Fruit fly (Drosophila melanogaster): Measurements from ENCODE around the gene Pkc98E.

Gene Pkc98E

dm6 chr3R:29068430-29069207, 29.7 kb downstream of the Pkc98E start (continued):
- no peak for TF ChIP-seq CG10565 (GFP tag; optimal IDR thresholded peaks at IDR 0.05)
- TF ChIP-seq pros (GFP tag; optimal IDR thresholded peaks at IDR 0.05) = no peak
- TF ChIP-seq Trl (optimal IDR thresholded peaks at IDR 0.05) = no peak
- no peak for TF ChIP-seq Trl (GFP tag; optimal IDR thresholded peaks at IDR 0.05)
- no peak for TF ChIP-seq CG16813 (GFP tag; IDR thresholded peaks at IDR 0.05; ENCODE audit: partially characterized antibody)
- peak; percentile 27 for TF ChIP-seq nmo (GFP tag; optimal IDR thresholded peaks at IDR 0.05)
- TF ChIP-seq fru (optimal IDR thresholded peaks at IDR 0.05) = no peak
- peak; percentile 24 for TF ChIP-seq dmrt11E (tag; optimal IDR thresholded peaks at IDR 0.05)
- no peak; the same call in 1 of the 2 replicates for TF ChIP-seq Scr (GFP tag; IDR thresholded peaks at IDR 0.05; ENCODE audit: partially characterized antibody)
- peak; percentile 39 for TF ChIP-seq Side (GFP tag; optimal IDR thresholded peaks at IDR 0.05)
- TF ChIP-seq Sin3A (optimal IDR thresholded peaks at IDR 0.05) = no peak
- TF ChIP-seq gt (GFP tag; IDR thresholded peaks at IDR 0.05) = no peak
- peak; percentile 12 to 39 for TF ChIP-seq dpn (GFP tag; optimal IDR thresholded peaks at IDR 0.05)
- peak; percentile 29 for TF ChIP-seq CG12219 (GFP tag; optimal IDR thresholded peaks at IDR 0.05)
- peak; percentile 42 for TF ChIP-seq CG9817 (tag; optimal IDR thresholded peaks at IDR 0.05)
- 0 out of 2 replicates have a peak, but pooled peaks have one; percentile 11 for TF ChIP-seq CG7372 (GFP tag; IDR thresholded peaks at IDR 0.05)
- TF ChIP-seq CG4854 (GFP tag; optimal IDR thresholded peaks at IDR 0.05) = no peak
- TF ChIP-seq CG5180 (GFP tag; optimal IDR thresholded peaks at IDR 0.05) = no peak
- TF ChIP-seq nerfin-2 (GFP tag; IDR thresholded peaks at IDR 0.05; ENCODE audit: partially characterized antibody) = no peak
- peak; percentile 39; the same call in 1 of the 2 replicates for TF ChIP-seq ttk (GFP tag; IDR thresholded peaks at IDR 0.05)
- no peak for TF ChIP-seq HmgD (GFP tag; optimal IDR thresholded peaks at IDR 0.05)
- no peak for TF ChIP-seq abd-A (tag; optimal IDR thresholded peaks at IDR 0.05)
- peak; percentile 49 for TF ChIP-seq CG3281 (GFP tag; optimal IDR thresholded peaks at IDR 0.05)
- TF ChIP-seq sima (GFP tag; optimal IDR thresholded peaks at IDR 0.05) = no peak
- TF ChIP-seq dysf (GFP tag; IDR thresholded peaks at IDR 0.05) = peak; percentile 57
- no peak for TF ChIP-seq GATAe (GFP tag; conservative IDR thresholded peaks at IDR 0.05)
- TF ChIP-seq onecut (GFP tag; IDR thresholded peaks at IDR 0.05) = peak; percentile 53
- TF ChIP-seq Ravus (GFP tag; IDR thresholded peaks at IDR 0.05) = no peak
- TF ChIP-seq mirr (GFP tag; optimal IDR thresholded peaks at IDR 0.05) = no peak
- TF ChIP-seq Aef1 (GFP tag; IDR thresholded peaks at IDR 0.05) = peak; percentile 28; the same call in 1 of the 3 replicates
- TF ChIP-seq CG8924 (tag; optimal IDR thresholded peaks at IDR 0.05) = peak; percentile 28
- no peak for TF ChIP-seq ems (GFP tag; optimal IDR thresholded peaks at IDR 0.05)
- peak; percentile 32 for TF ChIP-seq CG10209 (GFP tag; optimal IDR thresholded peaks at IDR 0.05)
- TF ChIP-seq sna (GFP tag; IDR thresholded peaks at IDR 0.05; ENCODE audit: partially characterized antibody) = no peak
- peak; percentile 55 for TF ChIP-seq CG6689 (GFP tag; IDR thresholded peaks at IDR 0.05)
- TF ChIP-seq tup (GFP tag; optimal IDR thresholded peaks at IDR 0.05) = no peak
- no peak for TF ChIP-seq CTCF (GFP tag; optimal IDR thresholded peaks at IDR 0.05)
- peak; percentile 3 for TF ChIP-seq her (GFP tag; optimal IDR thresholded peaks at IDR 0.05)
- peak; percentile 38 for TF ChIP-seq schlank (tag; optimal IDR thresholded peaks at IDR 0.05)
- TF ChIP-seq rib (GFP tag; IDR thresholded peaks at IDR 0.05) = no peak
- TF ChIP-seq en (GFP tag; optimal IDR thresholded peaks at IDR 0.05) = no peak
- peak; percentile 35 for TF ChIP-seq CG11398 (GFP tag; optimal IDR thresholded peaks at IDR 0.05)
- TF ChIP-seq CG12299 (tag; optimal IDR thresholded peaks at IDR 0.05) = peak; percentile 16
- no peak for TF ChIP-seq Poxn (GFP tag; IDR thresholded peaks at IDR 0.05)
- TF ChIP-seq CG32532 (GFP tag; IDR thresholded peaks at IDR 0.05) = peak; percentile 65; the same call in 1 of the 2 replicates
- TF ChIP-seq HHEX (GFP tag; optimal IDR thresholded peaks at IDR 0.05) = peak; percentile 5
- TF ChIP-seq zfh2 (GFP tag; optimal IDR thresholded peaks at IDR 0.05) = peak; percentile 44
- TF ChIP-seq sqz (GFP tag; optimal IDR thresholded peaks at IDR 0.05) = no peak
- peak; percentile 14 for TF ChIP-seq Dip3 (GFP tag; optimal IDR thresholded peaks at IDR 0.05)
- 0 out of 2 replicates have a peak, but pooled peaks have one; percentile 31 for TF ChIP-seq Awh (GFP tag; IDR thresholded peaks at IDR 0.05)
- TF ChIP-seq trh (GFP tag; optimal IDR thresholded peaks at IDR 0.05) = no peak
